Fruit fly (Drosophila melanogaster): Measurements from ENCODE around the gene Ibf1.

The Ibf1 gene

dm6 chr3R:9224807-9225206, 34.0 kb upstream of the Ibf1 start (continued):
- TF ChIP-seq vfl (GFP tag; optimal IDR thresholded peaks at IDR 0.05), result no peak
- no peak for TF ChIP-seq bbx (GFP tag; IDR thresholded peaks at IDR 0.05; ENCODE audit: partially characterized antibody)
- no peak for TF ChIP-seq tna (GFP tag; IDR thresholded peaks at IDR 0.05; ENCODE audit: partially characterized antibody)
- TF ChIP-seq BEAF-32 (GFP tag; optimal IDR thresholded peaks at IDR 0.05), result no peak
- TF ChIP-seq CG10267 (tag; optimal IDR thresholded peaks at IDR 0.05), result peak; percentile 20
- peak; percentile 71 for TF ChIP-seq Chrac-16 (GFP tag; optimal IDR thresholded peaks at IDR 0.05)
- peak; percentile 74 for TF ChIP-seq sim (GFP tag; IDR thresholded peaks at IDR 0.05)
- TF ChIP-seq pfk (GFP tag; optimal IDR thresholded peaks at IDR 0.05), result no peak
- TF ChIP-seq CG18262 (tag; optimal IDR thresholded peaks at IDR 0.05), result peak; percentile 86
- TF ChIP-seq TFAM (GFP tag; optimal IDR thresholded peaks at IDR 0.05), result no peak
- TF ChIP-seq luna (GFP tag; optimal IDR thresholded peaks at IDR 0.05), result no peak
- 0 out of 3 replicates have a peak, but pooled peaks have one; percentile 29 for TF ChIP-seq Mrtf (GFP tag; IDR thresholded peaks at IDR 0.05)
- TF ChIP-seq lov (optimal IDR thresholded peaks at IDR 0.05), result no peak
- TF ChIP-seq lov (GFP tag; IDR thresholded peaks at IDR 0.05), result no peak
- TF ChIP-seq Blimp-1 (GFP tag; optimal IDR thresholded peaks at IDR 0.05), result peak; percentile 80
- peak; percentile 59 for TF ChIP-seq CG6254 (GFP tag; optimal IDR thresholded peaks at IDR 0.05)
- TF ChIP-seq CG14441 (GFP tag; IDR thresholded peaks at IDR 0.05), result peak; percentile 77
- no peak for TF ChIP-seq nerfin-1 (tag; optimal IDR thresholded peaks at IDR 0.05)
- no peak for TF ChIP-seq Hr39 (optimal IDR thresholded peaks at IDR 0.05)
- TF ChIP-seq prd (optimal IDR thresholded peaks at IDR 0.05), result no peak
- TF ChIP-seq prd (GFP tag; IDR thresholded peaks at IDR 0.05), result peak; percentile 83
- TF ChIP-seq CG12104 (GFP tag; optimal IDR thresholded peaks at IDR 0.05), result peak; percentile 65
- TF ChIP-seq CG2889 (GFP tag; IDR thresholded peaks at IDR 0.05), result no peak
- no peak for TF ChIP-seq CG8478 (optimal IDR thresholded peaks at IDR 0.05)
- TF ChIP-seq Sry-β (GFP tag; optimal IDR thresholded peaks at IDR 0.05), result no peak
- peak; percentile 59 for TF ChIP-seq twi (tag; optimal IDR thresholded peaks at IDR 0.05)

dm6 chr3R:9226146-9226545, 32.6 kb upstream of the Ibf1 start:
- TF ChIP-seq CG2199 (GFP tag; IDR thresholded peaks at IDR 0.05), result 0 out of 3 replicates have a peak, but pooled peaks have one; percentile 18
- no peak for TF ChIP-seq pzg (GFP tag; optimal IDR thresholded peaks at IDR 0.05)
- TF ChIP-seq CG33213 (GFP tag; optimal IDR thresholded peaks at IDR 0.05), result no peak
- TF ChIP-seq pan (optimal IDR thresholded peaks at IDR 0.05), result no peak
- TF ChIP-seq pan (GFP tag; optimal IDR thresholded peaks at IDR 0.05 in 1 of 2, IDR thresholded peaks at IDR 0.05 in 1 of 2), result no peak
- TF ChIP-seq bsh (GFP tag; optimal IDR thresholded peaks at IDR 0.05), result no peak
- TF ChIP-seq Xrp1 (GFP tag; IDR thresholded peaks at IDR 0.05), result peak; percentile 34; the same call in 1 of the 2 replicates
- TF ChIP-seq unc-4 (GFP tag; IDR thresholded peaks at IDR 0.05; ENCODE audit: partially characterized antibody), result no peak
- no peak for TF ChIP-seq Rx (GFP tag; IDR thresholded peaks at IDR 0.05)
- no peak for TF ChIP-seq CG17829 (tag; optimal IDR thresholded peaks at IDR 0.05)
- TF ChIP-seq ftz-f1 (GFP tag; optimal IDR thresholded peaks at IDR 0.05), result no peak
- TF ChIP-seq CG17802 (tag; optimal IDR thresholded peaks at IDR 0.05), result no peak
- no peak for TF ChIP-seq ci (GFP tag; IDR thresholded peaks at IDR 0.05)
- TF ChIP-seq Abd-B (GFP tag; optimal IDR thresholded peaks at IDR 0.05), result no peak
- TF ChIP-seq Asciz (GFP tag; optimal IDR thresholded peaks at IDR 0.05), result no peak
- no peak for TF ChIP-seq wek (GFP tag; optimal IDR thresholded peaks at IDR 0.05)
- TF ChIP-seq tap (tag; optimal IDR thresholded peaks at IDR 0.05), result no peak
- TF ChIP-seq CG1832 (GFP tag; optimal IDR thresholded peaks at IDR 0.05), result peak; percentile 80
- peak; percentile 20 for TF ChIP-seq nom (GFP tag; optimal IDR thresholded peaks at IDR 0.05)
- no peak for TF ChIP-seq Rfx (GFP tag; IDR thresholded peaks at IDR 0.05)
- peak; percentile 33 for TF ChIP-seq CG17359 (tag; optimal IDR thresholded peaks at IDR 0.05)
- TF ChIP-seq tio (GFP tag; optimal IDR thresholded peaks at IDR 0.05), result no peak
- TF ChIP-seq CG10321 (GFP tag; IDR thresholded peaks at IDR 0.05), result peak; percentile 40; the same call in 1 of the 2 replicates
- TF ChIP-seq CG10462 (GFP tag; optimal IDR thresholded peaks at IDR 0.05), result no peak
- no peak for TF ChIP-seq dati (GFP tag; IDR thresholded peaks at IDR 0.05)
- TF ChIP-seq CG3065 (GFP tag; optimal IDR thresholded peaks at IDR 0.05), result no peak
- TF ChIP-seq CG7839 (tag; optimal IDR thresholded peaks at IDR 0.05), result no peak
